Worm (Caenorhabditis elegans): ENCODE measurements around the gene F07C3.16.

F07C3.16 gene

DNA sequence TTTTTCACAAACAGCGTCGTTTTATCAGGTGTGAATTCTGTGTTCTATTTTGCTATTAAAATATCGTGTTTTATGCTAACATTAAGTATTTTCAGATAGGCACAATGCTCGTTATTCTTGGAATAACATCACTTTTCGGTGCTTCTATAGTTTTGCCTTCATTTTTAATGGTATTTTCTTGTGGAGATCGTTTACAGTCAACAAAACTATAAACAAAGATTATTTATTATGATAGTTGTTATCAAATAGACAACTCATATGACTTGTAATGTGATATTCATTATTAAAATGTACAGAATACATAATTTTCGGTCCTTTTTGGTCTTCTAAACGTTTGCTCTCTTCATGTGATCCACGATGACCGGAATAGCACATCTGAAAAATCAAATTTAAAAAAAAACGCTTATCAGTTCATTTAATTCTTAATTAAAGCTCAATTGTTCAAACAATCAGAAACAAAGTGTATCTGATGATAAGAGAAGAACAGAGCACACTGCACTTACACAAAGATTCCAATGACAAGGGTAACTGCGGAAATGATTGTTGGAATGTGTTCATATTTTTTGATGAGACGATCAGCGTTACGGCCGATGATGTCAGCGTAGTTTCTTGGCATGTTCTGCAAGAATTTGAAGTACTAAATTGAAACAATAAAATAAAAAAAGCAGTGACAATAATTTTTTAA lies 3.2 kb downstream of the F07C3.16 start, which contains the start of gene F07C3.9:
Gene F07C3.9 (minus strand): TSS at position 635 of the 685 bp plus-strand sequence.
- TF ChIP-seq nhr-129 (tag; optimal IDR thresholded peaks at IDR 0.05), result no peak
- TF ChIP-seq fos-1 (tag; optimal IDR thresholded peaks at IDR 0.05), result peak; percentile 51
- no peak for TF ChIP-seq Y55F3AM.14 (GFP tag; optimal IDR thresholded peaks at IDR 0.05)
- peak; percentile 16 for TF ChIP-seq sma-9 (GFP tag; optimal IDR thresholded peaks at IDR 0.05)
- TF ChIP-seq sma-9 (tag; optimal IDR thresholded peaks at IDR 0.05), result no peak
- TF ChIP-seq nhr-12 (tag; optimal IDR thresholded peaks at IDR 0.05), result no peak

DNA sequence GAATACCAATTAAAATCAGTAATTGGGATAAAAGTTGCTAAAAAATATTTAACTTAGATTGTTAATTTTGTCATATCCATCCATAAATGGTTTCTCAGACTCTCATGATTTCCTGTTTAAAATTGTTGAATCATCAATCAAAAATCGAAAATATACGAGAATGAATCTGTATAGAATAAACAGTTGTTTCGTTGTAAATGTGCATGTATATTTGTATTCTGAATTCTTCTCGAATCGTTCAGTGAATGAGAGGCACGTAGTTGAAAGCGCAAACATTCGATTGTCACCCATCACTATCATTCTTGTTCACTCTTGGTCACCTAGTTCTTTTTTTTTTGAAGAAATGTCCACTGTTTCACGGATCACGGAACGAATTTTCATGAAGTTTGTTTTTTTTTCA lies 7.4 kb downstream of the F07C3.16 start, which contains the start of gene ptd-2:
Gene ptd-2 (plus strand): TSS at position 301 of the 400 bp plus-strand sequence.
- no peak for TF ChIP-seq nhr-25 (tag; optimal IDR thresholded peaks at IDR 0.05)
- TF ChIP-seq ama-1 (optimal IDR thresholded peaks at IDR 0.05), result no peak
- no peak for TF ChIP-seq ZK546.5 (tag; optimal IDR thresholded peaks at IDR 0.05)
- no peak for TF ChIP-seq skn-1 (tag; optimal IDR thresholded peaks at IDR 0.05)
- no peak for TF ChIP-seq zag-1 (tag; optimal IDR thresholded peaks at IDR 0.05)
- TF ChIP-seq elt-3 (tag; optimal IDR thresholded peaks at IDR 0.05), result no peak
- TF ChIP-seq nhr-23 (tag; optimal IDR thresholded peaks at IDR 0.05), result no peak
- TF ChIP-seq ztf-1 (GFP tag; conservative IDR thresholded peaks at IDR 0.05), result no peak
- TF ChIP-seq C34F6.9 (tag; optimal IDR thresholded peaks at IDR 0.05), result no peak
- TF ChIP-seq sma-9 (GFP tag; optimal IDR thresholded peaks at IDR 0.05), result no peak
- no peak for TF ChIP-seq sma-9 (tag; optimal IDR thresholded peaks at IDR 0.05)
- TF ChIP-seq sem-4 (tag; optimal IDR thresholded peaks at IDR 0.05), result no peak

DNA sequence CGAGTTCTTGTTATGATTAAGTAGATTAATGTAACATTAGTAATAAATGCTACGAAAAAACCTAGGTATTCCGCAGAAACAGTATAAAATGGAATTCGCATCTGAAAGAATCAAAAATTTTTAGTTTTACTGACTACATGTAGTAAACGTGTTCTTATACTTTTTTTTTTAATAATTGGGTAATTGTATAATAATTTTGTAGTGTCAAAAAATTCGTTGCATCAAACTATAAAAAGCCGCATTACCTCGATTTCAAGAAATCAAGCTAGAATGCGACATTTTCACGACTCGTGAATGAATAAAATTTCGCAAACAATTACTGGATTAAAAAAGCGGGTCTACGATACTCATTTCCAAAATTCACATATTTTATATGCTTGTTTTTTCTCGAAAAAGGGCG lies 8.2 kb downstream of the F07C3.16 start, which contains the start of gene str-94:
Gene str-94 (minus strand): TSS at position 101 of the 400 bp plus-strand sequence.
- no peak for TF ChIP-seq ZK546.5 (tag; optimal IDR thresholded peaks at IDR 0.05)
- TF ChIP-seq C34F6.9 (tag; optimal IDR thresholded peaks at IDR 0.05), result no peak
- no peak for TF ChIP-seq ztf-1 (GFP tag; conservative IDR thresholded peaks at IDR 0.05)
- TF ChIP-seq nhr-237 (tag; optimal IDR thresholded peaks at IDR 0.05), result no peak
- no peak for TF ChIP-seq nhr-129 (tag; optimal IDR thresholded peaks at IDR 0.05)
- TF ChIP-seq nhr-10 (tag; optimal IDR thresholded peaks at IDR 0.05), result no peak
- TF ChIP-seq sem-4 (tag; optimal IDR thresholded peaks at IDR 0.05), result no peak
- TF ChIP-seq nhr-25 (tag; optimal IDR thresholded peaks at IDR 0.05), result no peak
- no peak for TF ChIP-seq nhr-11 (tag; optimal IDR thresholded peaks at IDR 0.05)

DNA sequence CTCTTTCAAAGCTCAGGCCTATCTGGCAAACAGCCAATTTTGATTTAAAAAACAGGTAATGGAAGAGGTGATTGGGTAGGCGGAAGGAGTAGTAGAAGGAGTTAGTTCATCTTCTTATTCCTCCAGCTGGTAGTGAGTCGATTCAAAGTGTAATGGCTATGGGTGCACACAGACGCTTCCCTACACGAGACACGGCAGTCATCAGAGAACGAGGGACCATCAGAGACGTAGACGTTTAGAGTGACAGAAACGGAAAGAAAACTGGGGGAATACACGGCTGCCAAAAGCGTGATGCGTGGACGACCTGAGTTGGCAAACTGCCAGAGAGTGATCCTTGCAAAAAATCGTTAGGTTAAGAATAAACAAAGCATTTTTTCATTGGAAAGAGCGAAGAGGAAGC lies 10.0 kb downstream of the F07C3.16 start:
- TF ChIP-seq unc-55 (GFP tag; optimal IDR thresholded peaks at IDR 0.05) (peak; percentile 60), nhr-10 (tag; optimal IDR thresholded peaks at IDR 0.05) (no peak), mbf-1 (tag; optimal IDR thresholded peaks at IDR 0.05) (no peak), mdl-1 (tag; optimal IDR thresholded peaks at IDR 0.05) (peak in 1 of 2 experiments; percentile 25), C34F6.9 (tag; optimal IDR thresholded peaks at IDR 0.05) (peak; percentile 53), nhr-129 (tag; optimal IDR thresholded peaks at IDR 0.05) (peak; percentile 75), ceh-16 (tag; optimal IDR thresholded peaks at IDR 0.05) (no peak), F13H6.1 (tag; optimal IDR thresholded peaks at IDR 0.05) (peak; percentile 34), aly-2 (tag; optimal IDR thresholded peaks at IDR 0.05) (no peak), sem-4 (tag; optimal IDR thresholded peaks at IDR 0.05) (no peak), ztf-1 (GFP tag; conservative IDR thresholded peaks at IDR 0.05) (no peak), blmp-1 (tag; optimal IDR thresholded peaks at IDR 0.05; ENCODE audit: insufficient read depth) (no peak), sma-9 (GFP tag; optimal IDR thresholded peaks at IDR 0.05) (peak; percentile 74), sma-9 (tag; optimal IDR thresholded peaks at IDR 0.05) (no peak), nhr-25 (tag; optimal IDR thresholded peaks at IDR 0.05) (no peak), R02D3.7 (tag; optimal IDR thresholded peaks at IDR 0.05) (no peak), ama-1 (optimal IDR thresholded peaks at IDR 0.05) (no peak), lin-39 (tag; optimal IDR thresholded peaks at IDR 0.05) (no peak), lin-11 (tag; optimal IDR thresholded peaks at IDR 0.05) (no peak), lsy-2 (tag; optimal IDR thresholded peaks at IDR 0.05) (peak in 1 of 2 experiments; percentile 30)

DNA sequence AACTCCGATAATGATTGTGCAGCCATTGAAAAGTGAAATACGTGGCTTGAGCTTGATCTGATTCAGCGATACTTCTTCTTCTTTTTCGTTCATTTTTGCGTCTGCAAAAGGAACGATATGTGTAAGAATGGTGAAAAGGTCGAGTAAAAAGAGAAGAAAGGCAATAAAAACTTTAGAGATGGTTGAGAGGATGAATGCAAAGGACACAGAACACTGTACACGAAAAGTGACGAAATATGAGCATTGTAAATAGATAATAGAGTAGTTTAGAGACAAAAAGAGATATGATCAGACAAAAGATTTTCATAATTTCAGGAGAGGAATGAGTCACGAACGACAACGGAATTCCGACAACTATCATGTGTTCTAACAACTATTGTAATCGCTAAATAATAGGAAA lies 11.1 kb downstream of the F07C3.16 start, which contains the start of gene aat-2:
Gene aat-2 (minus strand): TSS at position 101 of the 400 bp plus-strand sequence.
- no peak for TF ChIP-seq peb-1 (tag; optimal IDR thresholded peaks at IDR 0.05)
- TF ChIP-seq lin-13 (GFP tag; optimal IDR thresholded peaks at IDR 0.05), result no peak

Measured in whole organism, L2 larva.